Worm (Caenorhabditis elegans) whole organism, L3 larva: ENCODE data around the gene spt-5.

Experiments
- R02D3.7 ChIP-seq: fragments of 150-350 bp; optimal IDR thresholded peaks from 2 replicates; lab custom pipeline; 2014; ENCODE audit warnings: missing biosample characterization, missing genetic modification characterization
- ZK546.5 ChIP-seq: sonication (generic microtip); optimal IDR thresholded peaks from 2 replicates; lab custom pipeline; 2017; ENCODE audit warnings: missing biosample characterization, missing genetic modification characterization
- aly-2 ChIP-seq: fragments of 150-350 bp; optimal IDR thresholded peaks from 2 replicates; lab custom pipeline; 2014; ENCODE audit warnings: missing biosample characterization, missing genetic modification characterization
- ama-1 ChIP-seq: fragments of 150-350 bp; optimal IDR thresholded peaks from 2 replicates; lab custom pipeline; 2018
- ceh-16 ChIP-seq: sonication (generic microtip); optimal IDR thresholded peaks from 2 replicates; lab custom pipeline; 2017; ENCODE audit warnings: missing biosample characterization, missing genetic modification characterization
- ceh-28 ChIP-seq: fragments of 150-350 bp; optimal IDR thresholded peaks from 2 replicates; lab custom pipeline; 2014; ENCODE audit warnings: missing biosample characterization, missing genetic modification reagents, missing genetic modification characterization
- ceh-82 ChIP-seq: fragments of 150-350 bp; optimal IDR thresholded peaks from 2 replicates; lab custom pipeline; 2014; ENCODE audit warnings: missing biosample characterization, missing genetic modification characterization
- ceh-9 ChIP-seq: sonication (generic microtip); optimal IDR thresholded peaks from 2 replicates; lab custom pipeline; 2018; ENCODE audit warnings: missing biosample characterization, missing genetic modification characterization
- daf-12 ChIP-seq: fragments of 150-350 bp; optimal IDR thresholded peaks from 2 replicates; lab custom pipeline; 2014; ENCODE audit warnings: missing biosample characterization, missing genetic modification reagents, missing genetic modification characterization
- egl-27 ChIP-seq: sonication (generic microtip); optimal IDR thresholded peaks from 4 replicates; lab custom pipeline; 2017; ENCODE audit warnings: missing biosample characterization, missing genetic modification reagents, missing genetic modification characterization
- egl-5 ChIP-seq: fragments of 150-350 bp; optimal IDR thresholded peaks from 2 replicates; lab custom pipeline; 2017; ENCODE audit warnings: missing biosample characterization, missing genetic modification reagents, missing genetic modification characterization, inconsistent platforms
- elt-1 ChIP-seq: fragments of 150-350 bp; optimal IDR thresholded peaks from 2 replicates; lab custom pipeline; 2014; ENCODE audit warnings: missing biosample characterization, missing genetic modification characterization
- elt-2 ChIP-seq: sonication (generic microtip); optimal IDR thresholded peaks from 2 replicates; lab custom pipeline; 2016; ENCODE audit warnings: missing genetic modification reagents, mild to moderate bottlenecking, missing genetic modification characterization, missing compliant biosample characterization
- elt-3 ChIP-seq, 3 experiments: fragments of 150-350 bp in 1 of 3; sonication (generic microtip) in 2 of 3; optimal IDR thresholded peaks; 2 replicates in 2 of 3; 4 replicates in 1 of 3; lab custom pipeline; 2014 to 2017; ENCODE audit warnings: missing biosample characterization in 3 of 3, missing genetic modification characterization in 3 of 3
- eor-1 ChIP-seq, 2 experiments: fragments of 150-350 bp; optimal IDR thresholded peaks; 2 replicates each; lab custom pipeline; 2014 to 2018; ENCODE audit warnings: missing biosample characterization in 2 of 2, missing genetic modification characterization in 2 of 2
- fkh-10 ChIP-seq: sonication (generic microtip); optimal IDR thresholded peaks from 2 replicates; lab custom pipeline; 2017; ENCODE audit warnings: missing biosample characterization, missing genetic modification reagents, missing genetic modification characterization
- fkh-2 ChIP-seq: fragments of 150-350 bp; optimal IDR thresholded peaks from 2 replicates; lab custom pipeline; 2014; ENCODE audit warnings: missing biosample characterization, missing genetic modification reagents, missing genetic modification characterization
- fos-1 ChIP-seq: fragments of 150-350 bp; optimal IDR thresholded peaks from 2 replicates; lab custom pipeline; 2014; ENCODE audit warnings: missing biosample characterization, missing genetic modification characterization
- hmg-11 ChIP-seq: sonication (generic microtip); optimal IDR thresholded peaks from 2 replicates; lab custom pipeline; 2016; ENCODE audit warnings: missing genetic modification characterization, missing compliant biosample characterization
- jun-1 ChIP-seq: fragments of 150-350 bp; optimal IDR thresholded peaks from 2 replicates; lab custom pipeline; 2014; ENCODE audit warnings: missing biosample characterization, missing genetic modification reagents, missing genetic modification characterization
- lin-15B ChIP-seq: fragments of 150-350 bp; optimal IDR thresholded peaks from 2 replicates; lab custom pipeline; 2014; ENCODE audit warnings: missing biosample characterization, missing genetic modification characterization
- lin-39 ChIP-seq: fragments of 150-350 bp; optimal IDR thresholded peaks from 2 replicates; lab custom pipeline; 2018; ENCODE audit warnings: missing biosample characterization, missing genetic modification reagents, missing genetic modification characterization
- lsy-12 ChIP-seq: sonication (generic microtip); optimal IDR thresholded peaks from 2 replicates; lab custom pipeline; 2016; ENCODE audit warnings: mild to moderate bottlenecking, missing genetic modification characterization, missing compliant biosample characterization
- mdl-1 ChIP-seq: fragments of 150-350 bp; optimal IDR thresholded peaks from 2 replicates; lab custom pipeline; 2014; ENCODE audit warnings: missing biosample characterization, missing genetic modification characterization
- mml-1 ChIP-seq: fragments of 150-350 bp; sonication (generic microtip); optimal IDR thresholded peaks from 3 replicates; lab custom pipeline; 2014; ENCODE audit warnings: missing biosample characterization, missing genetic modification characterization
- nfya-1 ChIP-seq: sonication (generic microtip); optimal IDR thresholded peaks from 2 replicates; lab custom pipeline; 2017; ENCODE audit warnings: missing genetic modification characterization, mild to moderate bottlenecking, missing compliant biosample characterization, antibody characterized with exemption, moderate library complexity; ENCODE audit not compliant: insufficient read depth
- nhr-11 ChIP-seq: fragments of 150-350 bp; optimal IDR thresholded peaks from 2 replicates; lab custom pipeline; 2014; ENCODE audit warnings: missing biosample characterization, missing genetic modification characterization
- nhr-12 ChIP-seq: fragments of 150-350 bp; optimal IDR thresholded peaks from 2 replicates; lab custom pipeline; 2014; ENCODE audit warnings: missing biosample characterization, missing genetic modification characterization
- nhr-23 ChIP-seq: fragments of 150-350 bp; optimal IDR thresholded peaks from 2 replicates; lab custom pipeline; 2014; ENCODE audit warnings: missing biosample characterization, missing genetic modification reagents, missing genetic modification characterization
- nhr-237 ChIP-seq: fragments of 150-350 bp; optimal IDR thresholded peaks from 2 replicates; lab custom pipeline; 2014; ENCODE audit warnings: missing biosample characterization, missing genetic modification characterization
- nhr-25 ChIP-seq: sonication (generic microtip); optimal IDR thresholded peaks from 2 replicates; lab custom pipeline; 2017; ENCODE audit warnings: missing biosample characterization, missing genetic modification characterization
- nhr-28 ChIP-seq: fragments of 150-350 bp; optimal IDR thresholded peaks from 2 replicates; lab custom pipeline; 2014; ENCODE audit warnings: missing biosample characterization, missing genetic modification characterization
- nhr-43 ChIP-seq: sonication (generic microtip); optimal IDR thresholded peaks from 2 replicates; lab custom pipeline; 2016; ENCODE audit warnings: mild to moderate bottlenecking, missing genetic modification characterization, missing compliant biosample characterization; ENCODE audit not compliant: poor library complexity, severe bottlenecking
- nhr-67 ChIP-seq: fragments of 150-350 bp; optimal IDR thresholded peaks from 2 replicates; lab custom pipeline; 2014; ENCODE audit warnings: missing biosample characterization, missing genetic modification characterization
- nhr-76 ChIP-seq: fragments of 150-350 bp; sonication (generic microtip); optimal IDR thresholded peaks from 5 replicates; lab custom pipeline; 2014; ENCODE audit warnings: missing biosample characterization, missing genetic modification characterization
- nhr-77 ChIP-seq: fragments of 150-350 bp; optimal IDR thresholded peaks from 2 replicates; lab custom pipeline; 2014; ENCODE audit warnings: missing biosample characterization, missing genetic modification characterization
- pha-4 ChIP-seq: fragments of 150-350 bp; optimal IDR thresholded peaks from 2 replicates; lab custom pipeline; 2014; ENCODE audit warnings: missing biosample characterization, missing genetic modification reagents, missing genetic modification characterization
- pqm-1 ChIP-seq: fragments of 150-350 bp; optimal IDR thresholded peaks from 2 replicates; lab custom pipeline; 2017; ENCODE audit warnings: missing biosample characterization, missing genetic modification characterization, inconsistent platforms
- sea-2 ChIP-seq: fragments of 150-350 bp; sonication (generic microtip); optimal IDR thresholded peaks from 4 replicates; lab custom pipeline; 2014; ENCODE audit warnings: missing biosample characterization, missing genetic modification reagents, missing genetic modification characterization
- skn-1 ChIP-seq: fragments of 150-350 bp; optimal IDR thresholded peaks from 2 replicates; lab custom pipeline; 2014; ENCODE audit warnings: missing biosample characterization, missing genetic modification characterization
- snpc-4 ChIP-seq: fragments of 150-350 bp; optimal IDR thresholded peaks from 2 replicates; lab custom pipeline; 2014; ENCODE audit warnings: missing biosample characterization, missing genetic modification characterization
- tbx-2 ChIP-seq: sonication (generic microtip); optimal IDR thresholded peaks from 2 replicates; lab custom pipeline; 2016; ENCODE audit warnings: mild to moderate bottlenecking, missing genetic modification characterization, missing compliant biosample characterization
- unc-39 ChIP-seq: sonication (generic microtip); optimal IDR thresholded peaks from 4 replicates; lab custom pipeline; 2017; ENCODE audit warnings: missing biosample characterization, missing genetic modification characterization
- unc-62 ChIP-seq: fragments of 150-350 bp; sonication (generic microtip); optimal IDR thresholded peaks from 4 replicates; lab custom pipeline; 2014; ENCODE audit warnings: missing biosample characterization, missing genetic modification reagents, missing genetic modification characterization
- zag-1 ChIP-seq: fragments of 150-350 bp; optimal IDR thresholded peaks from 2 replicates; lab custom pipeline; 2014; ENCODE audit warnings: missing biosample characterization, missing genetic modification characterization
- ztf-11 ChIP-seq: fragments of 150-350 bp; optimal IDR thresholded peaks from 2 replicates; lab custom pipeline; 2014; ENCODE audit warnings: missing biosample characterization, missing genetic modification characterization
- ztf-4 ChIP-seq: fragments of 150-350 bp; optimal IDR thresholded peaks from 2 replicates; lab custom pipeline; 2014; ENCODE audit warnings: missing biosample characterization, missing genetic modification characterization

The spt-5 gene

DNA sequence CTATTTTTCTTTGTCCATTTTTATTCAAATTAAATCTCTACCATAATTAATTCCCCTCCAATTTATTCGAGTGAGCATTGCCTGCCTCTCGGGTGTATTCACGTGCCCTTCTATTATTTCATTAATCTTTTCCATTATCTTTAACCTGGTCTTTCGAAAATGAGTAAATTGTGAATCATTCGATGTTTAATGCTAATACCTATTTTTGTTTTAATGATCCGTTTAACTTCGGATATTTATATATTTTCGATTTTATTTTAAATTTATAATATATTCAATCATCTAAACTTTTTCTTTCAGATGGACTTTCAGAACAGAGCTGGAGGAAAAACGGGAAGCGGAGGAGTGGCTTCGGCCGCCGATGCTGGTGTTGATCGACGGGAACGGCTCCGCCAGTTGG is 32.9 kb downstream of the spt-5 start, which contains the start of gene repo-1:
Gene repo-1, plus strand, starts transcription at position 301 of the 400 bp plus-strand sequence.
- no peak for TF ChIP-seq zag-1 (tag; lab: Kevin White, UChicago)

ce11 chrIV:12084587-12084986 is 33.3 kb downstream of the spt-5 start:
- TF ChIP-seq unc-39 (tag; lab: Kevin White, UChicago) (no peak), ama-1 (lab: Kevin White, UChicago) (peak; percentile 25), sea-2 (no peak), nhr-25 (tag; lab: Kevin White, UChicago) (no peak)

ce11 chrIV:12085120-12085519 is 33.8 kb downstream of the spt-5 start, which contains the start of gene rbm-34:
Gene rbm-34, plus strand, starts transcription at chrIV:12085420.
- no peak for TF ChIP-seq unc-62 (GFP tag; lab: Kevin White, UChicago)
- TF ChIP-seq nhr-23 (tag; lab: Kevin White, UChicago): no peak
- no peak for TF ChIP-seq fkh-2 (tag; lab: Kevin White, UChicago)
- no peak for TF ChIP-seq skn-1 (tag; lab: Kevin White, UChicago)
- TF ChIP-seq fos-1 (tag; lab: Kevin White, UChicago): no peak
- no peak for TF ChIP-seq ceh-28 (tag; lab: Kevin White, UChicago)

ce11 chrIV:12086498-12086897 is 35.2 kb downstream of the spt-5 start:
- no peak for TF ChIP-seq nhr-12 (tag; lab: Kevin White, UChicago)
- no peak for TF ChIP-seq fos-1 (tag; lab: Kevin White, UChicago)
- TF ChIP-seq mml-1 (tag; lab: Kevin White, UChicago): no peak
- TF ChIP-seq nhr-25 (tag; lab: Kevin White, UChicago): peak; percentile 79
- no peak for TF ChIP-seq nhr-11 (tag; lab: Kevin White, UChicago)
- TF ChIP-seq pqm-1 (tag; lab: Kevin White, UChicago): peak; percentile 16
- no peak for TF ChIP-seq jun-1 (tag; lab: Kevin White, UChicago)
- no peak for TF ChIP-seq eor-1 (tag; optimal IDR thresholded peaks at IDR 0.05; lab: Kevin White, UChicago)
- TF ChIP-seq fkh-10 (GFP tag; lab: Kevin White, UChicago): no peak
- peak; percentile 63 for TF ChIP-seq nhr-23 (tag; lab: Kevin White, UChicago)
- peak; percentile 19 for TF ChIP-seq ztf-4 (tag; lab: Kevin White, UChicago)
- no peak for TF ChIP-seq ceh-82 (tag; lab: Kevin White, UChicago)
- peak; percentile 46 for TF ChIP-seq snpc-4 (tag; lab: Kevin White, UChicago)
- TF ChIP-seq nhr-237 (tag; lab: Kevin White, UChicago): no peak
- TF ChIP-seq nhr-43: peak; percentile 83
- TF ChIP-seq mdl-1: no peak
- TF ChIP-seq egl-5: no peak
- peak; percentile 84 for TF ChIP-seq lsy-12
- no peak for TF ChIP-seq unc-62 (GFP tag; lab: Kevin White, UChicago)
- peak; percentile 60 for TF ChIP-seq elt-2 (tag; lab: Kevin White, UChicago)
- TF ChIP-seq lin-39 (tag; lab: Kevin White, UChicago): peak; percentile 86
- TF ChIP-seq ceh-9 (tag; lab: Kevin White, UChicago): no peak
- TF ChIP-seq pha-4 (tag; lab: Kevin White, UChicago): peak; percentile 82
- TF ChIP-seq aly-2 (tag; lab: Kevin White, UChicago): no peak
- no peak for TF ChIP-seq unc-39 (tag; lab: Kevin White, UChicago)
- peak; percentile 63 for TF ChIP-seq tbx-2 (tag; lab: Kevin White, UChicago)
- no peak for TF ChIP-seq ztf-11 (tag; lab: Kevin White, UChicago)
- TF ChIP-seq sea-2: no peak
- TF ChIP-seq egl-27 (tag; lab: Kevin White, UChicago): no peak
- TF ChIP-seq zag-1 (tag; lab: Kevin White, UChicago): no peak
- peak; percentile 52 for TF ChIP-seq R02D3.7 (tag; lab: Kevin White, UChicago)
- no peak for TF ChIP-seq elt-1 (tag; lab: Kevin White, UChicago)
- TF ChIP-seq nhr-67 (tag; lab: Kevin White, UChicago): no peak
- peak; percentile 85 for TF ChIP-seq hmg-11 (tag; lab: Kevin White, UChicago)
- TF ChIP-seq nhr-28 (tag; lab: Kevin White, UChicago): no peak
- peak in 1 of 3 experiments; percentile 59 for TF ChIP-seq elt-3 (tag; optimal IDR thresholded peaks at IDR 0.05; lab: Kevin White, UChicago)
- peak; percentile 32 for TF ChIP-seq nhr-77 (tag; lab: Kevin White, UChicago)
- peak; percentile 68 for TF ChIP-seq nfya-1 (tag; lab: Kevin White, UChicago)
- no peak for TF ChIP-seq fkh-2 (tag; lab: Kevin White, UChicago)
- TF ChIP-seq nhr-76 (tag; lab: Kevin White, UChicago): peak; percentile 48
- peak; percentile 15 for TF ChIP-seq skn-1 (tag; lab: Kevin White, UChicago)
- TF ChIP-seq ceh-28 (tag; lab: Kevin White, UChicago): no peak
- no peak for TF ChIP-seq daf-12 (tag; lab: Kevin White, UChicago)
- TF ChIP-seq ama-1 (lab: Kevin White, UChicago): peak; percentile 71
- no peak for TF ChIP-seq ceh-16 (tag; lab: Kevin White, UChicago)
- peak; percentile 19 for TF ChIP-seq lin-15B
- no peak for TF ChIP-seq ZK546.5 (tag; lab: Kevin White, UChicago)
